Worm (Caenorhabditis elegans): ENCODE data around the gene C39D10.7.

DNA sequence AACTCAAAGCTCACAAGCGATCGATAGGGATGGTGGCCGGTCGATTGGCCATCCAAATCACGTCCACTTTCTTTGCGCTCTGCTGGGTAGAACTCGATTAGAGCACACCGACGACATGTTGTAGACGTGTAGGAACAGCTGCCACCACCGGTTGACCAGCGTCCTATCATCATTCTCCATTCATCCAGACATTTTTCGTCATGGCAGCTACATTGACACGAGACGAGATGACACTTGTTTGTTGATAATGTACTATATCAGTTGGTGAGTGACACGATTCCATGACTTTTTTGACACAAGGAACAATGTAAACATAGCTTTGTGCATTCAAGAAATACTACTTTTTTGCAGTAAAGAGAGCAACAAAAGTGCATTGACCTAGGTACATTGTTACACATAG is 47.2 kb downstream of the C39D10.7 start:
- TF ChIP-seq flt-1 (GFP tag; IDR thresholded peaks at IDR 0.05) (no peak), tab-1 (GFP tag; IDR thresholded peaks at IDR 0.05) (no peak)

All from whole organism, midembryonic.